Worm (Caenorhabditis elegans) whole organism, young adult: Measurements from ENCODE around the gene lgc-15.

Experiments
- C17E4.6 ChIP-seq: fragments of 200-800 bp; sonication (Bioruptor generic); IDR thresholded peaks from 2 replicates; pipeline ENCODE4 v1.3.6; 2022; ENCODE audit warnings: missing genetic modification reagents, missing genetic modification characterization, missing compliant biosample characterization
- ama-1 ChIP-seq, 3 experiments: fragments of 150-350 bp in 1 of 3; sonication (generic microtip) in 2 of 3; optimal IDR thresholded peaks; 2 replicates each; lab custom pipeline; 2014 to 2018; ENCODE audit warnings: missing biosample characterization in 2 of 3, missing genetic modification characterization in 2 of 3, missing genetic modification reagents in 2 of 3
- aptf-2 ChIP-seq: fragments of 200-800 bp; sonication (Bioruptor generic); conservative IDR thresholded peaks from 2 replicates; pipeline ENCODE4 v1.3.6; 2022; ENCODE audit warnings: missing genetic modification reagents, missing genetic modification characterization, missing compliant biosample characterization
- athp-1 ChIP-seq: sonication (generic microtip); optimal IDR thresholded peaks from 2 replicates; lab custom pipeline; 2017; ENCODE audit warnings: mild to moderate bottlenecking, missing genetic modification characterization, missing compliant biosample characterization
- cebp-1 ChIP-seq, 2 experiments: fragments of 200-800 bp in 1 of 2; sonication (Bioruptor generic) in 1 of 2; sonication (generic microtip) in 1 of 2; IDR thresholded peaks in 1 of 2; optimal IDR thresholded peaks in 1 of 2; 2 replicates each; pipeline versions ENCODE4 v1.3.6 to Lab custom; 2017 to 2022; ENCODE audit warnings: missing compliant biosample characterization in 2 of 2, missing genetic modification characterization in 2 of 2, mild to moderate bottlenecking in 1 of 2, missing genetic modification reagents in 1 of 2, moderate library complexity in 1 of 2
- ceh-40 ChIP-seq: fragments of 200-800 bp; sonication (Bioruptor generic); IDR thresholded peaks from 2 replicates; pipeline ENCODE4 v1.3.6; 2022; ENCODE audit warnings: missing genetic modification characterization, missing compliant biosample characterization
- egl-18 ChIP-seq: fragments of 200-800 bp; sonication (Bioruptor generic); IDR thresholded peaks from 2 replicates; pipeline ENCODE4 v1.3.6; 2022; ENCODE audit warnings: missing genetic modification reagents, missing genetic modification characterization, missing compliant biosample characterization
- him-1 ChIP-seq: sonication (generic microtip); optimal IDR thresholded peaks from 2 replicates; lab custom pipeline; 2016; ENCODE audit warnings: missing genotype, missing genetic modification reagents, missing genetic modification characterization, missing compliant biosample characterization
- mxl-1 ChIP-seq: sonication (generic microtip); optimal IDR thresholded peaks from 2 replicates; lab custom pipeline; 2016; ENCODE audit warnings: missing genetic modification characterization, missing compliant biosample characterization
- nfyb-1 ChIP-seq: fragments of 200-800 bp; sonication (Bioruptor generic); IDR thresholded peaks from 2 replicates; pipeline ENCODE4 v1.3.6; 2022; ENCODE audit warnings: missing genetic modification reagents, missing genetic modification characterization, missing compliant biosample characterization
- pha-4 ChIP-seq: fragments of 150-350 bp; sonication (generic microtip); optimal IDR thresholded peaks from 2 replicates; lab custom pipeline; 2014; ENCODE audit warnings: missing biosample characterization, missing genetic modification reagents, missing genetic modification characterization
- sptf-2 ChIP-seq: fragments of 200-800 bp; sonication (Bioruptor generic); optimal IDR thresholded peaks from 2 replicates; lab custom pipeline; 2018; ENCODE audit warnings: mild to moderate bottlenecking, missing genetic modification characterization, missing compliant biosample characterization

- TF ChIP-seq sptf-2 (no peak), ama-1 (optimal IDR thresholded peaks at IDR 0.05; lab: Kevin White, UChicago) (no peak), ama-1 (GFP tag; optimal IDR thresholded peaks at IDR 0.05; lab: Kevin White, UChicago) (no peak), C17E4.6 (GFP tag; lab: Robert Waterston, UW) (no peak), him-1 (tag; lab: Kevin White, UChicago) (no peak), cebp-1 (GFP tag; IDR thresholded peaks at IDR 0.05; lab: Robert Waterston, UW) (no peak), cebp-1 (tag; optimal IDR thresholded peaks at IDR 0.05; lab: Kevin White, UChicago) (no peak), athp-1 (no peak), nfyb-1 (no peak), pha-4 (no peak), mxl-1 (no peak), egl-18 (GFP tag; lab: Robert Waterston, UW) (no peak), ceh-40 (no peak), aptf-2 (GFP tag; lab: Robert Waterston, UW) (no peak)
Observed at ce11 chrX:12097995-12098394, 16.1 kb upstream of the lgc-15 start.
